Worm (Caenorhabditis elegans) whole organism, midembryonic: ENCODE data around the gene cyp-33C6.

Experiments used
- cog-1 ChIP-seq: sonication (generic microtip); optimal IDR thresholded peaks from 2 replicates; lab custom pipeline; 2016; ENCODE audit warnings: missing genetic modification characterization, missing compliant biosample characterization
- klf-2 ChIP-seq: fragments of 200-800 bp; sonication (Bioruptor generic); conservative IDR thresholded peaks from 2 replicates; pipeline ENCODE4 v1.3.6; 2022; ENCODE audit warnings: missing genetic modification reagents, missing genetic modification characterization, missing compliant biosample characterization
- med-1 ChIP-seq: sonication (generic microtip); optimal IDR thresholded peaks from 2 replicates; lab custom pipeline; 2017; ENCODE audit warnings: missing genetic modification characterization, mild to moderate bottlenecking, missing compliant biosample characterization, antibody characterized with exemption, missing genetic modification reagents; ENCODE audit not compliant: insufficient read depth
- tab-1 ChIP-seq: fragments of 200-800 bp; sonication (Bioruptor generic); IDR thresholded peaks from 2 replicates; pipeline ENCODE4 v1.3.6; 2022; ENCODE audit warnings: missing genetic modification characterization, missing compliant biosample characterization
- ztf-23 ChIP-seq: fragments of 200-800 bp; sonication (Bioruptor generic); IDR thresholded peaks from 2 replicates; pipeline ENCODE4 v1.3.6; 2022; ENCODE audit warnings: missing genetic modification reagents, missing genetic modification characterization, missing compliant biosample characterization

ce11 chrV:2211936-2212335, 37.3 kb downstream of the cyp-33C6 start, which contains the start of gene nhr-133:
- no peak for TF ChIP-seq tab-1 (GFP tag; lab: Robert Waterston, UW)
- no peak for TF ChIP-seq klf-2
- no peak for TF ChIP-seq cog-1 (tag; lab: Kevin White, UChicago)
- no peak for TF ChIP-seq med-1 (GFP tag; lab: Kevin White, UChicago)
- no peak for TF ChIP-seq ztf-23 (GFP tag; lab: Robert Waterston, UW)
